Fruit fly (Drosophila melanogaster) whole organism, pupa: Measurements from ENCODE around the gene CG32267.

Experiments
- CG12605 ChIP-seq: fragments of 200-800 bp; sonication (Bioruptor generic); IDR thresholded peaks from 2 replicates; pipeline ENCODE4 v1.3.6; 2022; ENCODE audit warnings: missing biosample characterization, missing genetic modification characterization
- CG17806 ChIP-seq: fragments of 200-800 bp; sonication (Bioruptor generic); optimal IDR thresholded peaks from 2 replicates; lab custom pipeline; 2018; ENCODE audit warnings: missing biosample characterization, mild to moderate bottlenecking, missing genetic modification characterization, moderate library complexity
- CG34367 ChIP-seq: fragments of 200-800 bp; sonication (Bioruptor generic); optimal IDR thresholded peaks from 2 replicates; lab custom pipeline; 2018; ENCODE audit warnings: missing biosample characterization, mild to moderate bottlenecking, missing genetic modification characterization
- CG4496 ChIP-seq: fragments of 200-800 bp; sonication (Bioruptor generic); IDR thresholded peaks from 3 replicates; pipeline ENCODE4 v1.3.6; 2022; ENCODE audit warnings: missing biosample characterization, missing genetic modification characterization
- CG8159 ChIP-seq: fragments of 200-800 bp; sonication (Bioruptor generic); optimal IDR thresholded peaks from 3 replicates; lab custom pipeline; 2018; ENCODE audit warnings: missing biosample characterization, mild to moderate bottlenecking, missing genetic modification characterization, moderate library complexity
- CG8301 ChIP-seq: fragments of 200-800 bp; sonication (Bioruptor generic); optimal IDR thresholded peaks from 2 replicates; lab custom pipeline; 2018; ENCODE audit warnings: missing biosample characterization, mild to moderate bottlenecking, missing genetic modification characterization
- EcR ChIP-seq: fragments of 200-800 bp; sonication (Bioruptor generic); optimal IDR thresholded peaks from 3 replicates; lab custom pipeline; 2019; ENCODE audit warnings: missing biosample characterization, missing genetic modification characterization, mild to moderate bottlenecking, moderate library complexity, missing genetic modification reagents
- Pif1A ChIP-seq: fragments of 200-800 bp; sonication (Bioruptor generic); optimal IDR thresholded peaks from 3 replicates; lab custom pipeline; 2016; ENCODE audit warnings: missing biosample characterization, missing genetic modification characterization
- Snoo ChIP-seq: fragments of 200-800 bp; sonication (Bioruptor generic); optimal IDR thresholded peaks from 3 replicates; lab custom pipeline; 2017; ENCODE audit warnings: missing biosample characterization, mild to moderate bottlenecking, missing genetic modification characterization, inconsistent platforms
- fd96Ca ChIP-seq: fragments of 200-800 bp; sonication (Bioruptor generic); IDR thresholded peaks from 3 replicates; pipeline ENCODE4 v1.3.6; 2022; ENCODE audit warnings: missing biosample characterization, missing genetic modification characterization
- gl ChIP-seq: fragments of 200-800 bp; sonication (Bioruptor generic); optimal IDR thresholded peaks from 2 replicates; lab custom pipeline; 2018; ENCODE audit warnings: missing biosample characterization, mild to moderate bottlenecking, missing genetic modification characterization

- TF ChIP-seq CG17806 (tag; lab: Kevin White, UChicago) (peak; percentile 80), CG8301 (peak; percentile 82), CG4496 (no peak), Pif1A (GFP tag; lab: Kevin White, UChicago) (peak; percentile 70), Snoo (tag; lab: Kevin White, UChicago) (no peak), CG12605 (GFP tag; lab: Robert Waterston, UW) (peak; percentile 46; the same call in 1 of the 2 replicates), EcR (GFP tag; lab: Kevin White, UChicago) (no peak), fd96Ca (GFP tag; lab: Robert Waterston, UW) (0 out of 3 replicates have a peak, but pooled peaks have one; percentile 11), gl (tag; lab: Kevin White, UChicago) (peak; percentile 7), CG8159 (tag; lab: Kevin White, UChicago) (peak; percentile 93), CG34367 (tag; lab: Kevin White, UChicago) (peak; percentile 69)
Measured at dm6 chr3L:3444246-3444785, 27.6 kb downstream of the CG32267 start.
